Fruit fly (Drosophila melanogaster) whole organism, embryonic: ENCODE results near the gene CG14515.

Experiments used
- Antp ChIP-seq: fragments of 200-800 bp; sonication (Bioruptor generic); optimal IDR thresholded peaks from 3 replicates; lab custom pipeline; 2016; ENCODE audit warnings: missing biosample characterization, missing genetic modification characterization
- CG14014 ChIP-seq: fragments of 200-800 bp; sonication (Bioruptor generic); IDR thresholded peaks from 2 replicates; pipeline ENCODE4 v1.3.6; 2022; ENCODE audit warnings: missing biosample characterization, missing genetic modification characterization
- CG14050 ChIP-seq: fragments of 200-800 bp; sonication (Bioruptor generic); IDR thresholded peaks from 3 replicates; pipeline ENCODE4 v1.3.6; 2022; ENCODE audit warnings: missing biosample characterization, missing genetic modification characterization
- CG14667 ChIP-seq: fragments of 200-800 bp; sonication (Bioruptor generic); IDR thresholded peaks from 2 replicates; pipeline ENCODE4 v1.3.6; 2022; ENCODE audit warnings: missing biosample characterization, missing genetic modification characterization
- CG1529 ChIP-seq: fragments of 200-800 bp; sonication (Bioruptor generic); optimal IDR thresholded peaks from 3 replicates; lab custom pipeline; 2018; ENCODE audit warnings: missing biosample characterization, missing genetic modification characterization
- CG17361 ChIP-seq: fragments of 200-800 bp; sonication (Bioruptor generic); IDR thresholded peaks from 3 replicates; pipeline ENCODE4 v1.3.6; 2022; ENCODE audit warnings: missing biosample characterization, missing genetic modification characterization
- CG18476 ChIP-seq: fragments of 200-800 bp; sonication (Bioruptor generic); optimal IDR thresholded peaks from 2 replicates; lab custom pipeline; 2016; ENCODE audit warnings: missing biosample characterization, mild to moderate bottlenecking, missing genetic modification characterization
- CG18599 ChIP-seq: fragments of 200-800 bp; sonication (Bioruptor generic); optimal IDR thresholded peaks from 3 replicates; lab custom pipeline; 2017; ENCODE audit warnings: missing biosample characterization, missing genetic modification characterization, mild to moderate bottlenecking, moderate library complexity, missing genetic modification reagents
- CG18619 ChIP-seq: fragments of 200-800 bp; sonication (Bioruptor generic); optimal IDR thresholded peaks from 3 replicates; lab custom pipeline; 2017; ENCODE audit warnings: missing biosample characterization, mild to moderate bottlenecking, missing genetic modification characterization
- CG3407 ChIP-seq: fragments of 200-800 bp; sonication (Bioruptor generic); optimal IDR thresholded peaks from 2 replicates; lab custom pipeline; 2018; ENCODE audit warnings: missing biosample characterization, mild to moderate bottlenecking, missing genetic modification characterization
- CG34224 ChIP-seq: fragments of 200-800 bp; sonication (Bioruptor generic); IDR thresholded peaks from 3 replicates; pipeline ENCODE4 v1.3.6; 2022; ENCODE audit warnings: missing biosample characterization, missing genetic modification characterization; ENCODE audit not compliant: partially characterized antibody
- CG4328 ChIP-seq: fragments of 200-800 bp; sonication (Bioruptor generic); optimal IDR thresholded peaks from 3 replicates; lab custom pipeline; 2017; ENCODE audit warnings: missing biosample characterization, missing genetic modification reagents, missing genetic modification characterization
- CG6254 ChIP-seq: fragments of 200-800 bp; sonication (Bioruptor generic); optimal IDR thresholded peaks from 3 replicates; lab custom pipeline; 2017; ENCODE audit warnings: mild to moderate bottlenecking, missing biosample characterization, missing genetic modification reagents, missing genetic modification characterization
- CG7745 ChIP-seq: fragments of 200-800 bp; sonication (Bioruptor generic); optimal IDR thresholded peaks from 2 replicates; lab custom pipeline; 2018; ENCODE audit warnings: missing biosample characterization, mild to moderate bottlenecking, missing genetic modification characterization, moderate library complexity
- CG8089 ChIP-seq: fragments of 200-800 bp; sonication (Bioruptor generic); optimal IDR thresholded peaks from 3 replicates; lab custom pipeline; 2016; ENCODE audit warnings: missing biosample characterization, missing genetic modification characterization
- CG8290 ChIP-seq, 3 experiments: fragments of 200-800 bp; sonication (Bioruptor generic); optimal IDR thresholded peaks; 2 replicates each; lab custom pipeline; 2016 to 2019; ENCODE audit warnings: missing biosample characterization in 3 of 3, missing genetic modification characterization in 3 of 3, mild to moderate bottlenecking in 2 of 3, moderate library complexity in 1 of 3
- CG8388 ChIP-seq: fragments of 200-800 bp; sonication (Bioruptor generic); optimal IDR thresholded peaks from 2 replicates; lab custom pipeline; 2019; ENCODE audit warnings: missing biosample characterization, mild to moderate bottlenecking, missing genetic modification characterization, moderate library complexity
- Dref ChIP-seq: fragments of 200-800 bp; sonication (Bioruptor generic); IDR thresholded peaks from 2 replicates; pipeline ENCODE4 v1.3.6; 2022; ENCODE audit warnings: missing biosample characterization, missing genetic modification characterization
- Gsc ChIP-seq: fragments of 200-800 bp; sonication (Bioruptor generic); IDR thresholded peaks from 2 replicates; pipeline ENCODE4 v1.3.6; 2022; ENCODE audit warnings: missing biosample characterization, missing genetic modification characterization
- HHEX ChIP-seq: fragments of 200-800 bp; sonication (Bioruptor generic); optimal IDR thresholded peaks from 3 replicates; lab custom pipeline; 2017; ENCODE audit warnings: missing biosample characterization, mild to moderate bottlenecking, missing genetic modification characterization, missing genetic modification reagents
- Hsf ChIP-seq: fragments of 200-800 bp; sonication (Bioruptor generic); optimal IDR thresholded peaks from 3 replicates; lab custom pipeline; 2016; ENCODE audit warnings: missing biosample characterization, missing genetic modification characterization
- Meics ChIP-seq: fragments of 200-800 bp; sonication (Bioruptor generic); optimal IDR thresholded peaks from 2 replicates; lab custom pipeline; 2017; ENCODE audit warnings: missing biosample characterization, mild to moderate bottlenecking, missing genetic modification characterization
- Mes4 ChIP-seq: fragments of 200-800 bp; sonication (Bioruptor generic); optimal IDR thresholded peaks from 2 replicates; lab custom pipeline; 2016; ENCODE audit warnings: missing biosample characterization, missing genetic modification characterization
- Nf-YA ChIP-seq: fragments of 200-800 bp; sonication (Bioruptor generic); IDR thresholded peaks from 2 replicates; pipeline ENCODE4 v1.3.6; 2022; ENCODE audit warnings: missing biosample characterization, missing genetic modification characterization
- Nf-YC ChIP-seq: fragments of 200-800 bp; optimal IDR thresholded peaks from 3 replicates; lab custom pipeline; 2019; ENCODE audit warnings: missing biosample characterization, mild to moderate bottlenecking, missing genetic modification characterization, moderate library complexity
- Rfx ChIP-seq: fragments of 200-800 bp; sonication (Bioruptor generic); IDR thresholded peaks from 2 replicates; pipeline ENCODE4 v1.3.6; 2022; ENCODE audit warnings: missing biosample characterization, missing genetic modification characterization
- Six4 ChIP-seq: fragments of 200-800 bp; sonication (Bioruptor generic); optimal IDR thresholded peaks from 2 replicates; lab custom pipeline; 2016; ENCODE audit warnings: missing biosample characterization, missing genetic modification characterization
- abd-A ChIP-seq: fragments of 200-800 bp; sonication (Bioruptor generic); optimal IDR thresholded peaks from 3 replicates; lab custom pipeline; 2019; ENCODE audit warnings: missing biosample characterization, mild to moderate bottlenecking, missing genetic modification characterization, moderate library complexity
- ac ChIP-seq: fragments of 200-800 bp; sonication (Bioruptor generic); optimal IDR thresholded peaks from 3 replicates; lab custom pipeline; 2017; ENCODE audit warnings: missing biosample characterization, mild to moderate bottlenecking, missing genetic modification characterization
- cas ChIP-seq: fragments of 200-800 bp; sonication (Bioruptor generic); IDR thresholded peaks from 2 replicates; pipeline ENCODE4 v1.3.6; 2022; ENCODE audit warnings: missing biosample characterization, missing genetic modification characterization
- chif ChIP-seq, 2 experiments: fragments of 200-800 bp; sonication (Bioruptor generic); optimal IDR thresholded peaks; 3 replicates each; lab custom pipeline; 2016; ENCODE audit warnings: missing biosample characterization in 2 of 2, missing genetic modification characterization in 2 of 2
- chm ChIP-seq: fragments of 200-800 bp; sonication (Bioruptor generic); IDR thresholded peaks from 2 replicates; pipeline ENCODE4 v1.3.6; 2022; ENCODE audit warnings: missing biosample characterization, missing genetic modification characterization
- eve ChIP-seq, 2 experiments: fragments of >200 bp; optimal IDR thresholded peaks; 2 replicates each; lab custom pipeline; 2017; ENCODE audit warnings: missing biosample characterization in 2 of 2, missing genetic modification characterization in 2 of 2
- gfzf ChIP-seq: fragments of 200-800 bp; sonication (Bioruptor generic); optimal IDR thresholded peaks from 2 replicates; lab custom pipeline; 2016; ENCODE audit warnings: missing biosample characterization, mild to moderate bottlenecking, missing genetic modification characterization, moderate library complexity
- gro ChIP-seq: fragments of 200-800 bp; sonication (Bioruptor generic); optimal IDR thresholded peaks from 2 replicates; lab custom pipeline; 2016; ENCODE audit warnings: missing biosample characterization, missing genetic modification characterization
- hkb ChIP-seq, 2 experiments: fragments of 200-800 bp in 1 of 2; fragments of >200 bp in 1 of 2; sonication (Bioruptor generic) in 1 of 2; IDR thresholded peaks in 1 of 2; optimal IDR thresholded peaks in 1 of 2; 2 replicates each; pipeline versions ENCODE4 v1.3.6 to Lab custom; 2017 to 2022; ENCODE audit warnings: missing biosample characterization in 1 of 2, missing genetic modification characterization in 1 of 2
- jumu ChIP-seq: fragments of 200-800 bp; sonication (Bioruptor generic); optimal IDR thresholded peaks from 3 replicates; lab custom pipeline; 2016; ENCODE audit warnings: missing biosample characterization, missing genetic modification characterization
- kah ChIP-seq: fragments of 200-800 bp; sonication (Bioruptor generic); optimal IDR thresholded peaks from 2 replicates; lab custom pipeline; 2018; ENCODE audit warnings: missing biosample characterization, mild to moderate bottlenecking, missing genetic modification characterization
- lbe ChIP-seq: fragments of 200-800 bp; sonication (Bioruptor generic); optimal IDR thresholded peaks from 2 replicates; lab custom pipeline; 2016; ENCODE audit warnings: missing biosample characterization, mild to moderate bottlenecking, missing genetic modification characterization
- lmd ChIP-seq: fragments of 200-800 bp; sonication (Bioruptor generic); IDR thresholded peaks from 2 replicates; pipeline ENCODE4 v1.3.6; 2022; ENCODE audit warnings: missing biosample characterization, missing genetic modification characterization
- pho ChIP-seq: fragments of 200-800 bp; sonication (Bioruptor generic); optimal IDR thresholded peaks from 2 replicates; lab custom pipeline; 2016; ENCODE audit warnings: missing biosample characterization, missing genetic modification characterization
- pita ChIP-seq: fragments of 200-800 bp; sonication (Bioruptor generic); optimal IDR thresholded peaks from 2 replicates; lab custom pipeline; 2017; ENCODE audit warnings: missing biosample characterization, mild to moderate bottlenecking, missing genetic modification characterization
- seq ChIP-seq: fragments of 200-800 bp; sonication (Bioruptor generic); IDR thresholded peaks from 2 replicates; pipeline ENCODE4 v1.3.6; 2022; ENCODE audit warnings: missing biosample characterization, missing genetic modification characterization
- sim ChIP-seq: fragments of 200-800 bp; sonication (Bioruptor generic); IDR thresholded peaks from 2 replicates; pipeline ENCODE4 v1.3.6; 2022; ENCODE audit warnings: missing biosample characterization, missing genetic modification characterization
- sisA ChIP-seq: fragments of 200-800 bp; sonication (Bioruptor generic); IDR thresholded peaks from 2 replicates; pipeline ENCODE4 v1.3.6; 2022; ENCODE audit warnings: missing biosample characterization, missing genetic modification characterization
- sr ChIP-seq: fragments of 200-800 bp; sonication (Bioruptor generic); IDR thresholded peaks from 3 replicates; pipeline ENCODE4 v1.3.6; 2022; ENCODE audit warnings: missing biosample characterization, missing genetic modification characterization
- tgo ChIP-seq: fragments of 200-800 bp; sonication (Bioruptor generic); IDR thresholded peaks from 3 replicates; pipeline ENCODE4 v1.3.6; 2022; ENCODE audit warnings: missing biosample characterization, missing genetic modification characterization
- tll ChIP-seq, 2 experiments: fragments of 200-800 bp in 1 of 2; fragments of >200 bp in 1 of 2; sonication (Bioruptor generic) in 1 of 2; optimal IDR thresholded peaks; 2 replicates each; lab custom pipeline; 2017 to 2019; ENCODE audit warnings: missing biosample characterization in 2 of 2, missing genetic modification characterization in 2 of 2, mild to moderate bottlenecking in 1 of 2, moderate library complexity in 1 of 2
- vvl ChIP-seq: fragments of 200-800 bp; sonication (Bioruptor generic); IDR thresholded peaks from 2 replicates; pipeline ENCODE4 v1.3.6; 2022; ENCODE audit warnings: missing biosample characterization, missing genetic modification characterization
- zfh1 ChIP-seq: fragments of 200-800 bp; sonication (Bioruptor generic); IDR thresholded peaks from 3 replicates; pipeline ENCODE4 v1.3.6; 2022; ENCODE audit warnings: missing biosample characterization, missing genetic modification characterization
- zfh2 ChIP-seq: fragments of 200-800 bp; sonication (Bioruptor generic); optimal IDR thresholded peaks from 2 replicates; lab custom pipeline; 2016; ENCODE audit warnings: missing biosample characterization, missing genetic modification characterization

The CG14515 gene

DNA sequence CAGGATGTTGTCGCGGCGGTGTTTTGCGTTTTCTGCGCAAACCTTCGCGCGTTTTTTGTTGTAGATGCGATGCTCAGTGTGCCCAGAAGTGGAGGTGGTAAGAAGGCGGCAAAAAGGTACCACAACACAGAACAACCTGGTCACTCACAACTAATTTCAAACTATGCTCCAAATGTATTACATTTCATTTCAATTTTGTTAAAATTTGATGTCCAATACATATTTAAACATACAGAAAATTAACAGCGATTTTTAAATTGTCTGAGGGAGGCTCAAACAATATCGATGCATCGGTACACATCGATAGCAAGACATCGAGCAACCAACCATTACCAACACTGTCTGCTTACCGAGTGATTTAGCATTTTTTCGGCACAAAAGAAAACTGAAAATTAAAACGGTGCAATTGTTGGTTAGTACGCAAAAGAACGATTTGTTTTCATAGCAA is 44.1 kb upstream of the CG14515 start, which contains the start of the genes Slbp and Rpn2 (continued):
- TF ChIP-seq Nf-YA, result no peak
- peak; percentile 1 for TF ChIP-seq HHEX (GFP tag; lab: Kevin White, UChicago)
- TF ChIP-seq ac (GFP tag; lab: Kevin White, UChicago), result no peak
- no peak for TF ChIP-seq CG7745
- TF ChIP-seq CG1529, result no peak
- TF ChIP-seq seq (GFP tag; lab: Robert Waterston, UW), result no peak
- no peak for TF ChIP-seq Gsc (GFP tag; lab: Robert Waterston, UW)
- 0 out of 2 replicates have a peak, but pooled peaks have one; percentile 25 for TF ChIP-seq CG14014
- no peak for TF ChIP-seq tgo (GFP tag; lab: Robert Waterston, UW)
- no peak for TF ChIP-seq CG4328 (GFP tag; lab: Kevin White, UChicago)
- no peak for TF ChIP-seq Six4 (GFP tag; lab: Kevin White, UChicago)
- no peak for TF ChIP-seq CG18619 (GFP tag; lab: Kevin White, UChicago)
- TF ChIP-seq zfh1 (GFP tag; lab: Robert Waterston, UW), result no peak
- TF ChIP-seq CG14667 (GFP tag; lab: Robert Waterston, UW), result no peak
- no peak for TF ChIP-seq CG6254 (GFP tag; lab: Kevin White, UChicago)
- TF ChIP-seq sr, result no peak
- TF ChIP-seq CG14050, result no peak
- no peak for TF ChIP-seq CG17361 (GFP tag; lab: Robert Waterston, UW)
- TF ChIP-seq pho (GFP tag; lab: Kevin White, UChicago), result peak; percentile 68
- TF ChIP-seq lmd (GFP tag; lab: Robert Waterston, UW), result no peak; the same call in 1 of the 2 replicates
- peak; percentile 62; the same call in 1 of the 2 replicates for TF ChIP-seq vvl (GFP tag; lab: Robert Waterston, UW)
- TF ChIP-seq jumu (GFP tag; lab: Kevin White, UChicago), result peak; percentile 76
- TF ChIP-seq hkb (optimal IDR thresholded peaks at IDR 0.05; lab: Kevin White, UChicago), result peak; percentile 82
- no peak; the same call in 1 of the 2 replicates for TF ChIP-seq hkb (GFP tag; IDR thresholded peaks at IDR 0.05; lab: Robert Waterston, UW)
- TF ChIP-seq kah, result no peak
- no peak for TF ChIP-seq chm (GFP tag; lab: Robert Waterston, UW)
- TF ChIP-seq sisA (GFP tag; lab: Robert Waterston, UW), result no peak
- peak; percentile 53 for TF ChIP-seq Nf-YC (tag; lab: Kevin White, UChicago)
- TF ChIP-seq Mes4 (GFP tag; lab: Kevin White, UChicago), result no peak
- no peak for TF ChIP-seq CG8388 (GFP tag; lab: Kevin White, UChicago)
- TF ChIP-seq chif (GFP tag; optimal IDR thresholded peaks at IDR 0.05; lab: Kevin White, UChicago), result peak; percentile 20 to 36
- TF ChIP-seq abd-A (tag; lab: Kevin White, UChicago), result no peak
- TF ChIP-seq eve (GFP tag; optimal IDR thresholded peaks at IDR 0.05; lab: Kevin White, UChicago), result no peak
- no peak for TF ChIP-seq CG18476
- TF ChIP-seq gfzf (GFP tag; lab: Kevin White, UChicago), result peak; percentile 97
- no peak for TF ChIP-seq Antp (GFP tag; lab: Kevin White, UChicago)
- peak; percentile 74 for TF ChIP-seq lbe (GFP tag; lab: Kevin White, UChicago)
- peak; percentile 64 for TF ChIP-seq Hsf (GFP tag; lab: Kevin White, UChicago)
- no peak for TF ChIP-seq cas (GFP tag; lab: Robert Waterston, UW)
- no peak for TF ChIP-seq pita
- TF ChIP-seq Dref (GFP tag; lab: Robert Waterston, UW), result peak; percentile 88
- TF ChIP-seq Meics (GFP tag; lab: Kevin White, UChicago), result peak; percentile 30
- no peak for TF ChIP-seq sim (GFP tag; lab: Robert Waterston, UW)
- TF ChIP-seq CG3407, result no peak
- no peak for TF ChIP-seq tll (GFP tag; optimal IDR thresholded peaks at IDR 0.05; lab: Kevin White, UChicago)
- TF ChIP-seq zfh2 (GFP tag; lab: Kevin White, UChicago), result peak; percentile 66
- TF ChIP-seq gro, result peak; percentile 84
- TF ChIP-seq CG8290 (GFP tag; optimal IDR thresholded peaks at IDR 0.05; lab: Kevin White, UChicago), result peak; percentile 54
- peak in 1 of 2 experiments; percentile 64 for TF ChIP-seq CG8290 (tag; optimal IDR thresholded peaks at IDR 0.05; lab: Kevin White, UChicago)
- peak; percentile 63 for TF ChIP-seq Rfx
- TF ChIP-seq CG34224 (GFP tag; lab: Robert Waterston, UW), result peak; percentile 97
- no peak for TF ChIP-seq CG8089 (GFP tag; lab: Kevin White, UChicago)
- peak; percentile 52 for TF ChIP-seq CG18599 (GFP tag; lab: Kevin White, UChicago)
